Fruit fly (Drosophila melanogaster) whole organism, embryonic: ENCODE measurements around the gene spdo.
A peak's percentile ranks its signal among the peaks of the same experiment; 100 is the strongest.

Experiments used
- Awh ChIP-seq: fragments of 200-800 bp; sonication (Bioruptor generic); IDR thresholded peaks from 2 replicates; pipeline ENCODE4, ENCODE4 v1.3.6; 2022; ENCODE audit warnings: missing biosample characterization, missing genetic modification characterization
- CG10274 ChIP-seq: fragments of 200-800 bp; sonication (Bioruptor generic); optimal IDR thresholded peaks from 3 replicates; lab custom pipeline; 2017; ENCODE audit warnings: missing biosample characterization, mild to moderate bottlenecking, missing genetic modification characterization
- CG12659 ChIP-seq: fragments of 200-800 bp; sonication (Bioruptor generic); optimal IDR thresholded peaks from 3 replicates; lab custom pipeline; 2017; ENCODE audit warnings: mild to moderate bottlenecking, missing biosample characterization, missing genetic modification reagents, missing genetic modification characterization
- CG13287 ChIP-seq: fragments of 200-800 bp; sonication (Bioruptor generic); IDR thresholded peaks from 2 replicates; pipeline ENCODE4 v1.3.6; 2022; ENCODE audit warnings: missing biosample characterization, missing genetic modification characterization; ENCODE audit not compliant: partially characterized antibody
- CG14710 ChIP-seq: fragments of 200-800 bp; sonication (Bioruptor generic); optimal IDR thresholded peaks from 3 replicates; lab custom pipeline; 2019; ENCODE audit warnings: missing biosample characterization, mild to moderate bottlenecking, missing genetic modification characterization, moderate library complexity
- CG15601 ChIP-seq: fragments of 200-800 bp; sonication (Bioruptor generic); optimal IDR thresholded peaks from 3 replicates; lab custom pipeline; 2019; ENCODE audit warnings: missing biosample characterization, mild to moderate bottlenecking, missing genetic modification characterization, moderate library complexity
- CG16813 ChIP-seq: fragments of 200-800 bp; sonication (Bioruptor generic); IDR thresholded peaks from 3 replicates; pipeline ENCODE4 v1.3.6; 2022; ENCODE audit warnings: missing biosample characterization, missing genetic modification characterization; ENCODE audit not compliant: partially characterized antibody
- CG17186 ChIP-seq: fragments of 200-800 bp; sonication (Bioruptor generic); optimal IDR thresholded peaks from 3 replicates; lab custom pipeline; 2017; ENCODE audit warnings: missing biosample characterization, missing genetic modification reagents, missing genetic modification characterization
- CG17912 ChIP-seq: fragments of 200-800 bp; sonication (Bioruptor generic); optimal IDR thresholded peaks from 2 replicates; lab custom pipeline; 2018; ENCODE audit warnings: missing biosample characterization, mild to moderate bottlenecking, missing genetic modification characterization
- CG34376 ChIP-seq: fragments of 200-800 bp; sonication (Bioruptor generic); optimal IDR thresholded peaks from 2 replicates; lab custom pipeline; 2018; ENCODE audit warnings: missing biosample characterization, mild to moderate bottlenecking, missing genetic modification characterization
- CG34422 ChIP-seq: fragments of 200-800 bp; sonication (Bioruptor generic); IDR thresholded peaks from 3 replicates; pipeline ENCODE4 v1.3.6; 2022; ENCODE audit warnings: missing biosample characterization, missing genetic modification characterization
- CG3847 ChIP-seq: fragments of 200-800 bp; sonication (Bioruptor generic); IDR thresholded peaks from 2 replicates; pipeline ENCODE4 v1.3.6; 2022; ENCODE audit warnings: missing biosample characterization, missing genetic modification characterization
- CG4617 ChIP-seq: fragments of 200-800 bp; sonication (Bioruptor generic); optimal IDR thresholded peaks from 3 replicates; lab custom pipeline; 2016; ENCODE audit warnings: missing biosample characterization, missing genetic modification characterization, borderline replicate concordance
- CG6791 ChIP-seq: fragments of 200-800 bp; sonication (Bioruptor generic); IDR thresholded peaks from 3 replicates; pipeline ENCODE4 v1.3.6; 2022; ENCODE audit warnings: missing biosample characterization, missing genetic modification characterization; ENCODE audit not compliant: partially characterized antibody
- CG7372 ChIP-seq: fragments of 200-800 bp; sonication (Bioruptor generic); IDR thresholded peaks from 2 replicates; pipeline ENCODE4 v1.3.6; 2022; ENCODE audit warnings: missing biosample characterization, missing genetic modification characterization
- CG9797 ChIP-seq: fragments of 200-800 bp; sonication (Bioruptor generic); optimal IDR thresholded peaks from 3 replicates; lab custom pipeline; 2018; ENCODE audit warnings: missing biosample characterization, mild to moderate bottlenecking, missing genetic modification characterization
- CHES-1-like ChIP-seq: fragments of 200-800 bp; sonication (Bioruptor generic); optimal IDR thresholded peaks from 2 replicates; lab custom pipeline; 2016; ENCODE audit warnings: missing biosample characterization, missing genetic modification characterization
- CrebB ChIP-seq: fragments of 200-800 bp; sonication (Bioruptor generic); optimal IDR thresholded peaks from 3 replicates; lab custom pipeline; 2018; ENCODE audit warnings: missing biosample characterization, mild to moderate bottlenecking, missing genetic modification characterization
- Dad ChIP-seq: fragments of 200-800 bp; sonication (Bioruptor generic); optimal IDR thresholded peaks from 3 replicates; lab custom pipeline; 2016; ENCODE audit warnings: missing biosample characterization, missing genetic modification characterization
- Dll ChIP-seq: fragments of 200-800 bp; sonication (Bioruptor generic); IDR thresholded peaks from 4 replicates; pipeline ENCODE4 v1.3.6; 2022; ENCODE audit warnings: missing biosample characterization, missing genetic modification characterization; ENCODE audit not compliant: partially characterized antibody
- Dp ChIP-seq: fragments of 200-800 bp; sonication (Bioruptor generic); optimal IDR thresholded peaks from 2 replicates; lab custom pipeline; 2018; ENCODE audit warnings: missing biosample characterization, mild to moderate bottlenecking, missing genetic modification characterization, moderate library complexity
- E2f2 ChIP-seq: fragments of 200-800 bp; sonication (Bioruptor generic); IDR thresholded peaks from 2 replicates; pipeline ENCODE4 v1.3.6; 2022; ENCODE audit warnings: missing biosample characterization, missing genetic modification characterization
- Lhr ChIP-seq: fragments of 200-800 bp; sonication (Bioruptor generic); optimal IDR thresholded peaks from 3 replicates; lab custom pipeline; 2017; ENCODE audit warnings: mild to moderate bottlenecking, missing biosample characterization, missing genetic modification reagents, missing genetic modification characterization
- MESR4 ChIP-seq: fragments of 200-800 bp; sonication (Bioruptor generic); optimal IDR thresholded peaks from 2 replicates; lab custom pipeline; 2018; ENCODE audit warnings: missing biosample characterization, mild to moderate bottlenecking, missing genetic modification characterization, moderate library complexity
- Opbp ChIP-seq: fragments of 200-800 bp; sonication (Bioruptor generic); IDR thresholded peaks from 3 replicates; pipeline ENCODE4 v1.3.6; 2022; ENCODE audit warnings: missing biosample characterization, missing genetic modification characterization; ENCODE audit not compliant: partially characterized antibody
- Scr ChIP-seq: fragments of 200-800 bp; sonication (Bioruptor generic); IDR thresholded peaks from 2 replicates; pipeline ENCODE4 v1.3.6; 2022; ENCODE audit warnings: missing biosample characterization, missing genetic modification characterization; ENCODE audit not compliant: partially characterized antibody
- Sry-δ ChIP-seq: fragments of 200-800 bp; sonication (Bioruptor generic); optimal IDR thresholded peaks from 2 replicates; lab custom pipeline; 2016; ENCODE audit warnings: missing biosample characterization, missing genetic modification characterization
- Xrp1 ChIP-seq: fragments of 200-800 bp; sonication (Bioruptor generic); IDR thresholded peaks from 2 replicates; pipeline ENCODE4 v1.3.6; 2022; ENCODE audit warnings: missing biosample characterization, missing genetic modification characterization
- ato ChIP-seq: fragments of 200-800 bp; sonication (Bioruptor generic); IDR thresholded peaks from 2 replicates; pipeline ENCODE4 v1.3.6; 2022; ENCODE audit warnings: missing biosample characterization, missing genetic modification characterization; ENCODE audit not compliant: partially characterized antibody
- chinmo ChIP-seq: fragments of 200-800 bp; sonication (Bioruptor generic); IDR thresholded peaks from 4 replicates; pipeline ENCODE4 v1.3.6; 2022; ENCODE audit warnings: missing biosample characterization, missing genetic modification characterization; ENCODE audit not compliant: partially characterized antibody
- chn ChIP-seq: fragments of 200-800 bp; sonication (Bioruptor generic); optimal IDR thresholded peaks from 2 replicates; lab custom pipeline; 2016; ENCODE audit warnings: missing biosample characterization, missing genetic modification characterization
- ftz-f1 ChIP-seq: fragments of 200-800 bp; sonication (Bioruptor generic); optimal IDR thresholded peaks from 2 replicates; lab custom pipeline; 2016; ENCODE audit warnings: missing biosample characterization, missing genetic modification characterization
- gfzf ChIP-seq: fragments of 200-800 bp; sonication (Bioruptor generic); optimal IDR thresholded peaks from 2 replicates; lab custom pipeline; 2016; ENCODE audit warnings: missing biosample characterization, mild to moderate bottlenecking, missing genetic modification characterization, moderate library complexity
- hbn ChIP-seq: fragments of 200-800 bp; sonication (Bioruptor generic); IDR thresholded peaks from 2 replicates; pipeline ENCODE4 v1.3.6; 2022; ENCODE audit warnings: missing biosample characterization, missing genetic modification characterization; ENCODE audit not compliant: partially characterized antibody
- hkb ChIP-seq, 2 experiments: fragments of 200-800 bp in 1 of 2; fragments of >200 bp in 1 of 2; sonication (Bioruptor generic) in 1 of 2; IDR thresholded peaks in 1 of 2; optimal IDR thresholded peaks in 1 of 2; 2 replicates each; pipeline versions ENCODE4 v1.3.6 to Lab custom; 2017 to 2022; ENCODE audit warnings: missing biosample characterization in 1 of 2, missing genetic modification characterization in 1 of 2
- jumu ChIP-seq: fragments of 200-800 bp; sonication (Bioruptor generic); optimal IDR thresholded peaks from 3 replicates; lab custom pipeline; 2016; ENCODE audit warnings: missing biosample characterization, missing genetic modification characterization
- knrl ChIP-seq: fragments of 200-800 bp; sonication (Bioruptor generic); IDR thresholded peaks from 3 replicates; pipeline ENCODE4 v1.3.6; 2022; ENCODE audit warnings: missing biosample characterization, missing genetic modification characterization; ENCODE audit not compliant: partially characterized antibody
- nerfin-2 ChIP-seq: fragments of 200-800 bp; sonication (Bioruptor generic); IDR thresholded peaks from 2 replicates; pipeline ENCODE4 v1.3.6; 2022; ENCODE audit warnings: missing biosample characterization, missing genetic modification characterization; ENCODE audit not compliant: partially characterized antibody
- nmo ChIP-seq: fragments of 200-800 bp; sonication (Bioruptor generic); optimal IDR thresholded peaks from 2 replicates; lab custom pipeline; 2018; ENCODE audit warnings: missing biosample characterization, mild to moderate bottlenecking, missing genetic modification characterization, moderate library complexity
- nom ChIP-seq: fragments of 200-800 bp; sonication (Bioruptor generic); optimal IDR thresholded peaks from 2 replicates; lab custom pipeline; 2017; ENCODE audit warnings: missing biosample characterization, missing genetic modification characterization, mild to moderate bottlenecking, moderate library complexity, missing genetic modification reagents
- pan ChIP-seq, 4 experiments: fragments of >200 bp in 3 of 4; fragments of 200-800 bp in 1 of 4; sonication (Bioruptor generic) in 1 of 4; optimal IDR thresholded peaks in 3 of 4; IDR thresholded peaks in 1 of 4; 2 replicates each; pipeline versions ENCODE4 v1.3.6 to Lab custom; 2017 to 2022; ENCODE audit warnings: missing biosample characterization in 2 of 4, missing genetic modification characterization in 2 of 4, mixed read lengths in 1 of 4
- sna ChIP-seq: fragments of 200-800 bp; sonication (Bioruptor generic); IDR thresholded peaks from 2 replicates; pipeline ENCODE4 v1.3.6; 2022; ENCODE audit warnings: missing biosample characterization, missing genetic modification characterization; ENCODE audit not compliant: partially characterized antibody
- stwl ChIP-seq: fragments of 200-800 bp; sonication (Bioruptor generic); optimal IDR thresholded peaks from 3 replicates; lab custom pipeline; 2018; ENCODE audit warnings: missing biosample characterization, mild to moderate bottlenecking, missing genetic modification characterization, moderate library complexity
- trem ChIP-seq: fragments of 200-800 bp; optimal IDR thresholded peaks from 3 replicates; lab custom pipeline; 2019; ENCODE audit warnings: missing biosample characterization, mild to moderate bottlenecking, missing genetic modification characterization, moderate library complexity
- zen ChIP-seq: fragments of 200-800 bp; sonication (Bioruptor generic); optimal IDR thresholded peaks from 3 replicates; lab custom pipeline; 2018; ENCODE audit warnings: missing biosample characterization, mild to moderate bottlenecking, missing genetic modification characterization, moderate library complexity

The spdo gene

dm6 chr3R:30427805-30428359 is 48.6 kb upstream of the spdo start, which contains the start of gene CG2218 (continued):
- TF ChIP-seq Dll (peak; percentile 53; the same call in 2 of the 4 replicates), CG10274 (GFP tag; lab: Kevin White, UChicago) (no peak), CG34376 (GFP tag; lab: Kevin White, UChicago) (no peak), CG34422 (GFP tag; lab: Robert Waterston, UW) (no peak), ato (peak; percentile 55; the same call in 1 of the 2 replicates), CG16813 (GFP tag; lab: Robert Waterston, UW) (peak; percentile 34; the same call in 2 of the 3 replicates), CG6791 (peak; percentile 53; the same call in 1 of the 3 replicates), CG4617 (peak; percentile 87), pan (optimal IDR thresholded peaks at IDR 0.05; lab: Kevin White, UChicago) (no peak), pan (GFP tag; optimal IDR thresholded peaks at IDR 0.05 in 1 of 2, IDR thresholded peaks at IDR 0.05 in 1 of 2) (no peak), nerfin-2 (no peak), Awh (GFP tag; lab: Robert Waterston, UW) (no peak), hkb (optimal IDR thresholded peaks at IDR 0.05; lab: Kevin White, UChicago) (no peak), hkb (GFP tag; IDR thresholded peaks at IDR 0.05; lab: Robert Waterston, UW) (peak; percentile 33; the same call in 1 of the 2 replicates), Scr (GFP tag; lab: Robert Waterston, UW) (peak; percentile 50; the same call in 1 of the 2 replicates), Opbp (GFP tag; lab: Robert Waterston, UW) (peak; percentile 65; the same call in 2 of the 3 replicates), jumu (GFP tag; lab: Kevin White, UChicago) (peak; percentile 24), ftz-f1 (GFP tag; lab: Kevin White, UChicago) (peak; percentile 36), CG15601 (tag; lab: Kevin White, UChicago) (no peak), knrl (GFP tag; lab: Robert Waterston, UW) (peak; percentile 45; the same call in 2 of the 3 replicates), Sry-δ (peak; percentile 67), CG7372 (no peak), CG9797 (GFP tag; lab: Kevin White, UChicago) (peak; percentile 99), CG17186 (GFP tag; lab: Kevin White, UChicago) (peak; percentile 64), nmo (GFP tag; lab: Kevin White, UChicago) (peak; percentile 14), stwl (tag; lab: Kevin White, UChicago) (peak; percentile 95), chinmo (GFP tag; lab: Robert Waterston, UW) (peak; percentile 30; the same call in 1 of the 4 replicates), CG17912 (GFP tag; lab: Kevin White, UChicago) (no peak), CG12659 (GFP tag; lab: Kevin White, UChicago) (peak; percentile 52), nom (GFP tag; lab: Kevin White, UChicago) (peak; percentile 86), MESR4 (GFP tag; lab: Kevin White, UChicago) (peak; percentile 93), chn (GFP tag; lab: Kevin White, UChicago) (peak; percentile 5), Dad (GFP tag; lab: Kevin White, UChicago) (no peak), CHES-1-like (GFP tag; lab: Kevin White, UChicago) (peak; percentile 25), sna (GFP tag; lab: Robert Waterston, UW) (peak; percentile 21; the same call in 1 of the 2 replicates), CG13287 (GFP tag; lab: Robert Waterston, UW) (peak; percentile 49; the same call in 1 of the 2 replicates), zen (peak; percentile 52), Dp (GFP tag; lab: Kevin White, UChicago) (peak; percentile 98), CG3847 (peak; percentile 69), CG14710 (tag; lab: Kevin White, UChicago) (peak; percentile 65), Lhr (GFP tag; lab: Kevin White, UChicago) (peak; percentile 25), hbn (0 out of 2 replicates have a peak, but pooled peaks have one; percentile 23), gfzf (GFP tag; lab: Kevin White, UChicago) (peak; percentile 95), CrebB (tag; lab: Kevin White, UChicago) (peak; percentile 29), E2f2 (GFP tag; lab: Robert Waterston, UW) (peak; percentile 99), trem (tag; lab: Kevin White, UChicago) (peak; percentile 76), Xrp1 (GFP tag; lab: Robert Waterston, UW) (no peak)
